Worm (Caenorhabditis elegans): ENCODE data around the gene W04E12.7.

- TF ChIP-seq Y75B8A.6 (GFP tag; IDR thresholded peaks at IDR 0.05) (no peak), zag-1 (tag; optimal IDR thresholded peaks at IDR 0.05) (no peak), nhr-42 (GFP tag; IDR thresholded peaks at IDR 0.05) (no peak), aly-2 (tag; optimal IDR thresholded peaks at IDR 0.05) (no peak), fkh-10 (GFP tag; optimal IDR thresholded peaks at IDR 0.05) (no peak), dve-1 (tag; optimal IDR thresholded peaks at IDR 0.05; ENCODE audit: insufficient read depth) (no peak), spr-3 (GFP tag; optimal IDR thresholded peaks at IDR 0.05) (no peak), nhr-48 (tag; optimal IDR thresholded peaks at IDR 0.05) (no peak)
Measured at ce11 chrV:19715419-19715818, 21.9 kb downstream of the W04E12.7 start, which contains the start of gene Y43F8C.16.
